Worm (Caenorhabditis elegans) whole organism, L1 larva: Measurements from ENCODE around the gene F36H5.14.

ENCODE experiments used
- aly-2 ChIP-seq: fragments of 150-350 bp; optimal IDR thresholded peaks from 2 replicates; lab custom pipeline; 2014; ENCODE audit warnings: missing biosample characterization, missing genetic modification characterization
- ceh-8 ChIP-seq: fragments of 200-800 bp; sonication (Bioruptor generic); optimal IDR thresholded peaks from 2 replicates; lab custom pipeline; 2018; ENCODE audit warnings: mild to moderate bottlenecking, missing genetic modification characterization, moderate library complexity, missing compliant biosample characterization
- lin-39 ChIP-seq: fragments of 150-350 bp; optimal IDR thresholded peaks from 2 replicates; lab custom pipeline; 2014; ENCODE audit warnings: missing biosample characterization, missing genetic modification reagents, missing genetic modification characterization
- nhr-76 ChIP-seq: sonication (generic microtip); optimal IDR thresholded peaks from 2 replicates; lab custom pipeline; 2017; ENCODE audit warnings: missing biosample characterization, missing genetic modification characterization
- unc-130 ChIP-seq: fragments of 150-350 bp; optimal IDR thresholded peaks from 2 replicates; lab custom pipeline; 2017; ENCODE audit warnings: missing biosample characterization, missing genetic modification characterization, inconsistent platforms

ce11 chrII:1787208-1787607, 11.9 kb downstream of the F36H5.14 start:
- TF ChIP-seq aly-2 (tag; lab: Kevin White, UChicago) (no peak), unc-130 (tag; lab: Kevin White, UChicago) (no peak), nhr-76 (no peak), lin-39 (no peak), ceh-8 (no peak)
